Worm (Caenorhabditis elegans) whole organism, L4 larva: ENCODE data around the gene B0393.4.
A peak's percentile ranks its signal among the peaks of the same experiment; 100 is the strongest.

Experiments used
- ama-1 ChIP-seq: fragments of 150-350 bp; optimal IDR thresholded peaks from 2 replicates; lab custom pipeline; 2014; ENCODE audit warnings: inconsistent platforms, mixed read lengths
- ceh-28 ChIP-seq: fragments of 150-350 bp; optimal IDR thresholded peaks from 2 replicates; lab custom pipeline; 2014; ENCODE audit warnings: missing biosample characterization, missing genetic modification reagents, missing genetic modification characterization
- ceh-44 ChIP-seq: fragments of 200-800 bp; sonication (Bioruptor generic); IDR thresholded peaks from 2 replicates; pipeline ENCODE4 v1.3.6; 2022; ENCODE audit warnings: missing genetic modification reagents, missing genetic modification characterization, missing compliant biosample characterization
- nhr-111 ChIP-seq: fragments of 200-800 bp; sonication (Bioruptor generic); optimal IDR thresholded peaks from 2 replicates; lab custom pipeline; 2018; ENCODE audit warnings: mild to moderate bottlenecking, missing genetic modification characterization, missing compliant biosample characterization
- nhr-237 ChIP-seq: sonication (generic microtip); optimal IDR thresholded peaks from 2 replicates; lab custom pipeline; 2017; ENCODE audit warnings: missing biosample characterization, missing genetic modification characterization
- rbr-2 ChIP-seq: sonication (generic microtip); optimal IDR thresholded peaks from 2 replicates; lab custom pipeline; 2016; ENCODE audit warnings: missing genotype, missing genetic modification characterization, missing compliant biosample characterization
- unc-62 ChIP-seq, 3 experiments: fragments of 150-350 bp in 1 of 3; sonication (generic microtip); optimal IDR thresholded peaks in 2 of 3; peaks in 1 of 3; 1 replicate in 1 of 3; 2 replicates in 2 of 3; lab custom pipeline; 2014 to 2017; ENCODE audit warnings: missing biosample characterization in 3 of 3, missing genetic modification characterization in 3 of 3, missing genetic modification reagents in 3 of 3, missing genotype in 1 of 3

- TF ChIP-seq ama-1 (lab: Kevin White, UChicago): no peak
- TF ChIP-seq unc-62 (GFP tag; optimal IDR thresholded peaks at IDR 0.05 in 1 of 2; lab: Kevin White, UChicago): peak in 1 of 2 experiments; percentile 30
- TF ChIP-seq unc-62 (tag; optimal IDR thresholded peaks at IDR 0.05; lab: Kevin White, UChicago): no peak
- no peak for TF ChIP-seq ceh-44 (GFP tag; lab: Robert Waterston, UW)
- TF ChIP-seq nhr-237: no peak
- no peak for TF ChIP-seq ceh-28 (tag; lab: Kevin White, UChicago)
- TF ChIP-seq rbr-2 (tag; lab: Kevin White, UChicago): peak; percentile 76
- TF ChIP-seq nhr-111 (GFP tag; lab: Kevin White, UChicago): no peak
Measured at ce11 chrIII:4721750-4722149, 41.7 kb downstream of the B0393.4 start, which contains the start of gene acy-1.
